Fruit fly (Drosophila melanogaster) whole organism, embryonic: ENCODE data around the gene CG6928.
A peak's percentile ranks its signal among the peaks of the same experiment; 100 is the strongest.

Source experiments
- Adf1 ChIP-seq: fragments of 200-800 bp; sonication (Bioruptor generic); IDR thresholded peaks from 2 replicates; pipeline ENCODE4 v1.3.6; 2022; ENCODE audit warnings: missing biosample characterization, missing genetic modification characterization
- B-H1 ChIP-seq: fragments of 200-800 bp; sonication (Bioruptor generic); IDR thresholded peaks from 3 replicates; pipeline ENCODE4 v1.3.6; 2022; ENCODE audit warnings: missing biosample characterization, missing genetic modification characterization
- B-H2 ChIP-seq: fragments of 200-800 bp; sonication (Bioruptor generic); optimal IDR thresholded peaks from 2 replicates; lab custom pipeline; 2018; ENCODE audit warnings: missing biosample characterization, mild to moderate bottlenecking, missing genetic modification characterization
- Bteb2 ChIP-seq: fragments of 200-800 bp; sonication (Bioruptor generic); optimal IDR thresholded peaks from 2 replicates; lab custom pipeline; 2016; ENCODE audit warnings: missing biosample characterization, missing genetic modification characterization
- CG10321 ChIP-seq: fragments of 200-800 bp; sonication (Bioruptor generic); IDR thresholded peaks from 2 replicates; pipeline ENCODE4 v1.3.6; 2022; ENCODE audit warnings: missing biosample characterization, missing genetic modification characterization
- CG12659 ChIP-seq: fragments of 200-800 bp; sonication (Bioruptor generic); optimal IDR thresholded peaks from 3 replicates; lab custom pipeline; 2017; ENCODE audit warnings: mild to moderate bottlenecking, missing biosample characterization, missing genetic modification reagents, missing genetic modification characterization
- CG13287 ChIP-seq: fragments of 200-800 bp; sonication (Bioruptor generic); IDR thresholded peaks from 2 replicates; pipeline ENCODE4 v1.3.6; 2022; ENCODE audit warnings: missing biosample characterization, missing genetic modification characterization; ENCODE audit not compliant: partially characterized antibody
- CG14014 ChIP-seq: fragments of 200-800 bp; sonication (Bioruptor generic); IDR thresholded peaks from 2 replicates; pipeline ENCODE4 v1.3.6; 2022; ENCODE audit warnings: missing biosample characterization, missing genetic modification characterization
- CG15514 ChIP-seq: fragments of 200-800 bp; sonication (Bioruptor generic); optimal IDR thresholded peaks from 3 replicates; lab custom pipeline; 2017; ENCODE audit warnings: missing biosample characterization, missing genetic modification characterization, mild to moderate bottlenecking, moderate library complexity, missing genetic modification reagents
- CG17385 ChIP-seq: fragments of 200-800 bp; sonication (Bioruptor generic); optimal IDR thresholded peaks from 3 replicates; lab custom pipeline; 2018; ENCODE audit warnings: missing biosample characterization, mild to moderate bottlenecking, missing genetic modification characterization
- CG2889 ChIP-seq: fragments of 200-800 bp; sonication (Bioruptor generic); IDR thresholded peaks from 3 replicates; pipeline ENCODE4 v1.3.6; 2022; ENCODE audit warnings: missing biosample characterization, missing genetic modification characterization
- CG3407 ChIP-seq: fragments of 200-800 bp; sonication (Bioruptor generic); optimal IDR thresholded peaks from 2 replicates; lab custom pipeline; 2018; ENCODE audit warnings: missing biosample characterization, mild to moderate bottlenecking, missing genetic modification characterization
- CG3847 ChIP-seq: fragments of 200-800 bp; sonication (Bioruptor generic); IDR thresholded peaks from 2 replicates; pipeline ENCODE4 v1.3.6; 2022; ENCODE audit warnings: missing biosample characterization, missing genetic modification characterization
- CG4820 ChIP-seq: fragments of 200-800 bp; sonication (Bioruptor generic); optimal IDR thresholded peaks from 3 replicates; lab custom pipeline; 2016; ENCODE audit warnings: missing biosample characterization, missing genetic modification characterization
- CG5953 ChIP-seq: fragments of 200-800 bp; sonication (Bioruptor generic); IDR thresholded peaks from 2 replicates; pipeline ENCODE4 v1.3.6; 2022; ENCODE audit warnings: missing biosample characterization, missing genetic modification characterization
- CG6272 ChIP-seq: fragments of 200-800 bp; sonication (Bioruptor generic); IDR thresholded peaks from 2 replicates; pipeline ENCODE4 v1.3.6; 2022; ENCODE audit warnings: missing biosample characterization, missing genetic modification characterization
- CG7271 ChIP-seq: fragments of 200-800 bp; sonication (Bioruptor generic); optimal IDR thresholded peaks from 2 replicates; lab custom pipeline; 2018; ENCODE audit warnings: missing biosample characterization, mild to moderate bottlenecking, missing genetic modification characterization, moderate library complexity
- CG7839 ChIP-seq: fragments of 200-800 bp; sonication (Bioruptor generic); optimal IDR thresholded peaks from 3 replicates; lab custom pipeline; 2018; ENCODE audit warnings: missing biosample characterization, mild to moderate bottlenecking, missing genetic modification characterization, moderate library complexity
- CG8290 ChIP-seq, 3 experiments: fragments of 200-800 bp; sonication (Bioruptor generic); optimal IDR thresholded peaks; 2 replicates each; lab custom pipeline; 2016 to 2019; ENCODE audit warnings: missing biosample characterization in 3 of 3, missing genetic modification characterization in 3 of 3, mild to moderate bottlenecking in 2 of 3, moderate library complexity in 1 of 3
- CG9437 ChIP-seq: fragments of 200-800 bp; sonication (Bioruptor generic); optimal IDR thresholded peaks from 2 replicates; lab custom pipeline; 2018; ENCODE audit warnings: missing biosample characterization, mild to moderate bottlenecking, missing genetic modification characterization
- CG9817 ChIP-seq: fragments of 200-800 bp; sonication (Bioruptor generic); optimal IDR thresholded peaks from 2 replicates; lab custom pipeline; 2018; ENCODE audit warnings: missing biosample characterization, mild to moderate bottlenecking, missing genetic modification characterization, moderate library complexity
- Dbx ChIP-seq: fragments of 200-800 bp; sonication (Bioruptor generic); IDR thresholded peaks from 3 replicates; pipeline ENCODE4 v1.3.6; 2022; ENCODE audit warnings: missing biosample characterization, missing genetic modification characterization
- Doc3 ChIP-seq: fragments of 200-800 bp; sonication (Bioruptor generic); IDR thresholded peaks from 3 replicates; pipeline ENCODE4 v1.3.6; 2022; ENCODE audit warnings: missing biosample characterization, missing genetic modification characterization; ENCODE audit not compliant: partially characterized antibody
- HmgD ChIP-seq: fragments of 200-800 bp; sonication (Bioruptor generic); optimal IDR thresholded peaks from 3 replicates; lab custom pipeline; 2016; ENCODE audit warnings: missing biosample characterization, missing genetic modification characterization
- Kr ChIP-seq: fragments of 200-800 bp; sonication (Bioruptor generic); optimal IDR thresholded peaks from 2 replicates; lab custom pipeline; 2017; ENCODE audit warnings: missing biosample characterization, mild to moderate bottlenecking, missing genetic modification characterization
- MESR4 ChIP-seq: fragments of 200-800 bp; sonication (Bioruptor generic); optimal IDR thresholded peaks from 2 replicates; lab custom pipeline; 2018; ENCODE audit warnings: missing biosample characterization, mild to moderate bottlenecking, missing genetic modification characterization, moderate library complexity
- Mad ChIP-seq: fragments of 200-800 bp; sonication (Bioruptor generic); optimal IDR thresholded peaks from 2 replicates; lab custom pipeline; 2016; ENCODE audit warnings: missing biosample characterization, missing genetic modification characterization
- Mrtf ChIP-seq: fragments of 200-800 bp; sonication (Bioruptor generic); IDR thresholded peaks from 3 replicates; pipeline ENCODE4 v1.3.6; 2022; ENCODE audit warnings: missing biosample characterization, missing genetic modification characterization
- NK7.1 ChIP-seq: fragments of 200-800 bp; sonication (Bioruptor generic); optimal IDR thresholded peaks from 3 replicates; lab custom pipeline; 2016; ENCODE audit warnings: missing biosample characterization, missing genetic modification characterization
- Xbp1 ChIP-seq: fragments of 200-800 bp; sonication (Bioruptor generic); optimal IDR thresholded peaks from 3 replicates; lab custom pipeline; 2016; ENCODE audit warnings: missing biosample characterization, mild to moderate bottlenecking, missing genetic modification characterization
- ase ChIP-seq: fragments of 200-800 bp; sonication (Bioruptor generic); IDR thresholded peaks from 3 replicates; pipeline ENCODE4 v1.3.6; 2022; ENCODE audit warnings: missing biosample characterization, missing genetic modification characterization
- bab2 ChIP-seq: fragments of 200-800 bp; sonication (Bioruptor generic); optimal IDR thresholded peaks from 2 replicates; lab custom pipeline; 2016; ENCODE audit warnings: missing biosample characterization, missing genetic modification characterization
- br ChIP-seq: fragments of >200 bp; optimal IDR thresholded peaks from 2 replicates; lab custom pipeline; 2017
- bsh ChIP-seq, 2 experiments: fragments of 200-800 bp; sonication (Bioruptor generic); optimal IDR thresholded peaks; 2 replicates each; lab custom pipeline; 2017 to 2018; ENCODE audit warnings: mild to moderate bottlenecking in 2 of 2, missing biosample characterization in 2 of 2, missing genetic modification characterization in 2 of 2, moderate library complexity in 1 of 2
- dati ChIP-seq: fragments of 200-800 bp; sonication (Bioruptor generic); IDR thresholded peaks from 2 replicates; pipeline ENCODE4 v1.3.6; 2022; ENCODE audit warnings: missing biosample characterization, missing genetic modification characterization
- en ChIP-seq: fragments of 200-800 bp; sonication (Bioruptor generic); optimal IDR thresholded peaks from 2 replicates; lab custom pipeline; 2016; ENCODE audit warnings: missing biosample characterization, missing genetic modification characterization
- luna ChIP-seq: fragments of 200-800 bp; sonication (Bioruptor generic); optimal IDR thresholded peaks from 2 replicates; lab custom pipeline; 2016; ENCODE audit warnings: missing biosample characterization, missing genetic modification characterization
- sc ChIP-seq, 3 experiments: fragments of >200 bp in 2 of 3; fragments of 200-800 bp in 1 of 3; sonication (Bioruptor generic) in 1 of 3; optimal IDR thresholded peaks; 2 replicates in 2 of 3; 3 replicates in 1 of 3; lab custom pipeline; 2017; ENCODE audit warnings: mild to moderate bottlenecking in 1 of 3, missing biosample characterization in 1 of 3, missing genetic modification characterization in 1 of 3, missing genetic modification reagents in 1 of 3
- seq ChIP-seq: fragments of 200-800 bp; sonication (Bioruptor generic); IDR thresholded peaks from 2 replicates; pipeline ENCODE4 v1.3.6; 2022; ENCODE audit warnings: missing biosample characterization, missing genetic modification characterization
- sob ChIP-seq: fragments of 200-800 bp; sonication (Bioruptor generic); IDR thresholded peaks from 2 replicates; pipeline ENCODE4 v1.3.6; 2022; ENCODE audit warnings: missing biosample characterization, missing genetic modification characterization
- sr ChIP-seq: fragments of 200-800 bp; sonication (Bioruptor generic); IDR thresholded peaks from 3 replicates; pipeline ENCODE4 v1.3.6; 2022; ENCODE audit warnings: missing biosample characterization, missing genetic modification characterization
- sug ChIP-seq: fragments of 200-800 bp; optimal IDR thresholded peaks from 2 replicates; lab custom pipeline; 2019; ENCODE audit warnings: missing biosample characterization, mild to moderate bottlenecking, missing genetic modification characterization, moderate library complexity
- tap ChIP-seq: fragments of 200-800 bp; optimal IDR thresholded peaks from 3 replicates; lab custom pipeline; 2019; ENCODE audit warnings: missing biosample characterization, mild to moderate bottlenecking, missing genetic modification characterization, moderate library complexity
- tgo ChIP-seq: fragments of 200-800 bp; sonication (Bioruptor generic); IDR thresholded peaks from 3 replicates; pipeline ENCODE4 v1.3.6; 2022; ENCODE audit warnings: missing biosample characterization, missing genetic modification characterization
- tio ChIP-seq: fragments of 200-800 bp; sonication (Bioruptor generic); optimal IDR thresholded peaks from 2 replicates; lab custom pipeline; 2017; ENCODE audit warnings: missing biosample characterization, missing genetic modification characterization, inconsistent platforms
- tna ChIP-seq: fragments of 200-800 bp; sonication (Bioruptor generic); IDR thresholded peaks from 2 replicates; pipeline ENCODE4 v1.3.6; 2022; ENCODE audit warnings: missing biosample characterization, missing genetic modification characterization; ENCODE audit not compliant: partially characterized antibody
- trh ChIP-seq: fragments of 200-800 bp; sonication (Bioruptor generic); optimal IDR thresholded peaks from 2 replicates; lab custom pipeline; 2016; ENCODE audit warnings: missing biosample characterization, missing genetic modification characterization

CG6928 gene

dm6 chr3L:12056286-12057178, 53.6 kb downstream of the CG6928 start (continued):
- TF ChIP-seq sob (GFP tag; lab: Robert Waterston, UW) (no peak; the same call in 1 of the 2 replicates), Mrtf (GFP tag; lab: Robert Waterston, UW) (peak; percentile 54; the same call in 1 of the 3 replicates), Kr (GFP tag; lab: Kevin White, UChicago) (peak; percentile 34), CG4820 (peak; percentile 83), sc (optimal IDR thresholded peaks at IDR 0.05; lab: Kevin White, UChicago) (no peak), sc (GFP tag; optimal IDR thresholded peaks at IDR 0.05; lab: Kevin White, UChicago) (peak; percentile 71), br (lab: Kevin White, UChicago) (no peak), tgo (GFP tag; lab: Robert Waterston, UW) (peak; percentile 60; the same call in 2 of the 3 replicates), dati (no peak), tio (GFP tag; lab: Kevin White, UChicago) (peak; percentile 75), tap (peak; percentile 47), B-H1 (peak; percentile 48), CG2889 (GFP tag; lab: Robert Waterston, UW) (no peak), Doc3 (GFP tag; lab: Robert Waterston, UW) (no peak), CG3407 (GFP tag; lab: Kevin White, UChicago) (peak; percentile 56), CG6272 (no peak), CG7839 (peak; percentile 73), CG9437 (GFP tag; lab: Kevin White, UChicago) (peak; percentile 75), CG17385 (GFP tag; lab: Kevin White, UChicago) (peak; percentile 45), seq (GFP tag; lab: Robert Waterston, UW) (peak; percentile 57; the same call in 1 of the 2 replicates), ase (GFP tag; lab: Robert Waterston, UW) (peak; percentile 46; the same call in 1 of the 3 replicates), HmgD (peak; percentile 3), sug (peak; percentile 56), Dbx (GFP tag; lab: Robert Waterston, UW) (0 out of 3 replicates have a peak, but pooled peaks have one; percentile 19), en (GFP tag; lab: Kevin White, UChicago) (peak; percentile 37), B-H2 (GFP tag; lab: Kevin White, UChicago) (no peak), CG7271 (tag; lab: Kevin White, UChicago) (no peak), CG5953 (GFP tag; lab: Robert Waterston, UW) (peak; percentile 24; the same call in 1 of the 2 replicates), Mad (peak; percentile 27), CG8290 (GFP tag; optimal IDR thresholded peaks at IDR 0.05; lab: Kevin White, UChicago) (no peak), CG8290 (tag; optimal IDR thresholded peaks at IDR 0.05; lab: Kevin White, UChicago) (no peak), sr (GFP tag; lab: Robert Waterston, UW) (0 out of 3 replicates have a peak, but pooled peaks have one; percentile 48), Bteb2 (GFP tag; lab: Kevin White, UChicago) (peak; percentile 26), trh (GFP tag; lab: Kevin White, UChicago) (peak; percentile 9), CG15514 (GFP tag; lab: Kevin White, UChicago) (peak; percentile 45), CG9817 (tag; lab: Kevin White, UChicago) (peak; percentile 44), CG3847 (GFP tag; lab: Robert Waterston, UW) (peak; percentile 30), MESR4 (GFP tag; lab: Kevin White, UChicago) (no peak), CG13287 (peak; percentile 45; the same call in 1 of the 2 replicates), bab2 (GFP tag; lab: Kevin White, UChicago) (peak; percentile 67), Adf1 (GFP tag; lab: Robert Waterston, UW) (peak; percentile 55), Xbp1 (GFP tag; lab: Kevin White, UChicago) (peak; percentile 63), NK7.1 (GFP tag; lab: Kevin White, UChicago) (peak; percentile 76), CG10321 (GFP tag; lab: Robert Waterston, UW) (no peak), bsh (GFP tag; optimal IDR thresholded peaks at IDR 0.05; lab: Kevin White, UChicago) (peak in 1 of 2 experiments; percentile 41), tna (peak; percentile 30; the same call in 1 of the 2 replicates), luna (GFP tag; lab: Kevin White, UChicago) (no peak), CG12659 (peak; percentile 60), CG14014 (GFP tag; lab: Robert Waterston, UW) (0 out of 2 replicates have a peak, but pooled peaks have one; percentile 18)
